Worm (Caenorhabditis elegans): Measurements from ENCODE around the gene K09F5.6.

Gene K09F5.6

DNA sequence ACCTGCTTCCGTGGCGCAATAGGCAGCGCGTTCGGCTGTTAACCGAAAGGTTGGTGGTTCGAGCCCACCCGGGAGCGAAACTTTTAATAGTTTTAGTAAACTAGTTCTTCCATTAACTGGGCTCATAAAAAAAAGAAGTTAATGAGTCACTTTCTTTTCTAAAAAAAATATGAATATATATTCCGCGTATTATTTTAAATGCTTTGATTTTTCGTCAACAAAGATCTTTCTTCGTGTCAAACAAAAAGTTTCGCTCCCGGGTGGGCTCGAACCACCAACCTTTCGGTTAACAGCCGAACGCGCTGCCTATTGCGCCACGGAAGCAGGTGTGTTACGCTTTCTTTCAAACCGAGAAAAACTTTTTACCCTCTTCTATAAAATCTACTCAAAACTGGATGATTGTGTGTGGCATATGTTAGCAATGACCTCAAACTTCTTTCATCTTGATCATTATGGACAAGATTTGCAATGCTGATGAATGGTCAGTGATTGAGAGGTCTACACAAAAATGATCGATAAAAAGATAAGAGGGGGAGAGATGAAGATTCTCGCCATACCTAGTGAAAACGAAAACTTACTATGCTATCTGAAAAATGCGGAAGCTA lies 54.7 kb downstream of the K09F5.6 start:
- TF ChIP-seq dao-5 (tag; optimal IDR thresholded peaks at IDR 0.05) (peak; percentile 40), him-1 (tag; optimal IDR thresholded peaks at IDR 0.05) (no peak), W03F9.2 (tag; optimal IDR thresholded peaks at IDR 0.05) (no peak)
